Worm (Caenorhabditis elegans) whole organism, L2 larva: ENCODE measurements around the gene F22E5.9.

ENCODE experiments used
- ZK546.5 ChIP-seq: sonication (generic microtip); optimal IDR thresholded peaks from 2 replicates; lab custom pipeline; 2017; ENCODE audit warnings: missing biosample characterization, missing genetic modification characterization
- elt-1 ChIP-seq: fragments of 150-350 bp; optimal IDR thresholded peaks from 2 replicates; lab custom pipeline; 2014; ENCODE audit warnings: missing biosample characterization, missing genetic modification characterization
- elt-3 ChIP-seq: sonication (generic microtip); optimal IDR thresholded peaks from 2 replicates; lab custom pipeline; 2017; ENCODE audit warnings: missing biosample characterization, missing genetic modification characterization
- fos-1 ChIP-seq: fragments of 150-350 bp; optimal IDR thresholded peaks from 2 replicates; lab custom pipeline; 2014; ENCODE audit warnings: missing biosample characterization, missing genetic modification characterization
- mab-5 ChIP-seq: fragments of 150-350 bp; optimal IDR thresholded peaks from 2 replicates; lab custom pipeline; 2014; ENCODE audit warnings: missing biosample characterization, missing genetic modification characterization
- mdl-1 ChIP-seq, 2 experiments: fragments of 150-350 bp in 1 of 2; sonication (generic microtip) in 1 of 2; optimal IDR thresholded peaks; 2 replicates each; lab custom pipeline; 2017; ENCODE audit warnings: missing biosample characterization in 2 of 2, missing genetic modification characterization in 2 of 2
- sma-3 ChIP-seq: sonication (generic microtip); optimal IDR thresholded peaks from 2 replicates; lab custom pipeline; 2016; ENCODE audit warnings: missing genetic modification reagents, missing genetic modification characterization, missing compliant biosample characterization
- unc-62 ChIP-seq: fragments of 150-350 bp; optimal IDR thresholded peaks from 2 replicates; lab custom pipeline; 2014; ENCODE audit warnings: missing biosample characterization, missing genetic modification reagents, missing genetic modification characterization
- ztf-11 ChIP-seq: sonication (generic microtip); optimal IDR thresholded peaks from 2 replicates; lab custom pipeline; 2017; ENCODE audit warnings: missing biosample characterization, missing genetic modification characterization

DNA sequence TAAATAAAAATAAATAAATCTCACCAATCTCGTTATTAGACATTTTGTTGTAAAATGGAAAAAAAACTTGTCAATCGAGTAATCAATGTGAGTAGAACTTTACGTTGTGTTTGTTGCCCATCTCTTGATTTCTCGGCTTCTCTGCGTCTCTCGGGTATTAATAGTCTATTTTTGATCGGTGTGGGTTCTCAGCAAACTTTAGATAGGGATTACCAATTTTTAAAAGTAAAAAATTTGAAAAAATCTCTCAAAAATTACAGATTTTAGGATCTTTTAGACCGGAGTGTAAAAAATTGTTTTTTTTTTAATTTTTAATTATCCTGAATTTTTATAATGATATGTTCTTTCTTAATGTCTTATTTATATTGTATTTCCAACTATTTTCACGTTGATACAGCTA is 829 bp upstream of the F22E5.9 start, which contains the start of gene F22E5.21:
- no peak for TF ChIP-seq mdl-1 (tag; optimal IDR thresholded peaks at IDR 0.05; lab: Kevin White, UChicago)
- TF ChIP-seq unc-62 (GFP tag; lab: Kevin White, UChicago) = no peak
- no peak for TF ChIP-seq ztf-11
- TF ChIP-seq elt-3 (tag; lab: Kevin White, UChicago) = no peak
- no peak for TF ChIP-seq fos-1 (tag; lab: Kevin White, UChicago)
- TF ChIP-seq elt-1 (tag; lab: Kevin White, UChicago) = no peak
- TF ChIP-seq ZK546.5 (tag; lab: Kevin White, UChicago) = no peak
- TF ChIP-seq mab-5 (tag; lab: Kevin White, UChicago) = no peak
- no peak for TF ChIP-seq sma-3 (GFP tag; lab: Kevin White, UChicago)
